Worm (Caenorhabditis elegans): Measurements from ENCODE around the gene H04D03.4.

H04D03.4 gene

ce11 chrIII:10464455-10464854 lies 13.5 kb upstream of the H04D03.4 start:
- TF ChIP-seq lin-13 (tag; optimal IDR thresholded peaks at IDR 0.05): no peak
- TF ChIP-seq unc-39 (tag; optimal IDR thresholded peaks at IDR 0.05): no peak
- no peak for TF ChIP-seq lin-32 (GFP tag; optimal IDR thresholded peaks at IDR 0.05)
- TF ChIP-seq snpc-4 (tag; optimal IDR thresholded peaks at IDR 0.05): no peak
- TF ChIP-seq ham-2 (GFP tag; optimal IDR thresholded peaks at IDR 0.05): no peak
- no peak for TF ChIP-seq sem-2 (GFP tag; optimal IDR thresholded peaks at IDR 0.05)
- no peak for TF ChIP-seq unc-62 (GFP tag; optimal IDR thresholded peaks at IDR 0.05)
- no peak for TF ChIP-seq elt-1 (tag; optimal IDR thresholded peaks at IDR 0.05; ENCODE audit: borderline replicate concordance, insufficient read depth)
- TF ChIP-seq ztf-11 (tag; optimal IDR thresholded peaks at IDR 0.05): no peak
- no peak for TF ChIP-seq nhr-12 (tag; optimal IDR thresholded peaks at IDR 0.05)
- no peak for TF ChIP-seq mab-5 (tag; optimal IDR thresholded peaks at IDR 0.05)
- TF ChIP-seq flh-1 (GFP tag; optimal IDR thresholded peaks at IDR 0.05): no peak
- TF ChIP-seq zip-8 (tag; optimal IDR thresholded peaks at IDR 0.05): no peak
- TF ChIP-seq ceh-43 (GFP tag; optimal IDR thresholded peaks at IDR 0.05): no peak
- no peak for TF ChIP-seq tbx-8 (GFP tag; optimal IDR thresholded peaks at IDR 0.05)
- no peak for TF ChIP-seq hlh-1 (tag; optimal IDR thresholded peaks at IDR 0.05)
- no peak for TF ChIP-seq cnd-1 (tag; optimal IDR thresholded peaks at IDR 0.05)
- no peak for TF ChIP-seq nhr-237 (tag; optimal IDR thresholded peaks at IDR 0.05)

- TF ChIP-seq mab-5 (tag; optimal IDR thresholded peaks at IDR 0.05): no peak
- peak; percentile 6 for TF ChIP-seq ham-2 (GFP tag; optimal IDR thresholded peaks at IDR 0.05)
These were observed 12.7 kb upstream of the H04D03.4 start for ce11 chrIII:10463653-10464052.

- TF ChIP-seq bed-3 (GFP tag; optimal IDR thresholded peaks at IDR 0.05) (no peak), nhr-12 (tag; optimal IDR thresholded peaks at IDR 0.05) (no peak), ceh-39 (tag; optimal IDR thresholded peaks at IDR 0.05) (no peak), ces-1 (GFP tag; optimal IDR thresholded peaks at IDR 0.05) (no peak), elt-1 (tag; optimal IDR thresholded peaks at IDR 0.05; ENCODE audit: borderline replicate concordance, insufficient read depth) (no peak), elt-3 (tag; optimal IDR thresholded peaks at IDR 0.05) (no peak), tbx-8 (GFP tag; optimal IDR thresholded peaks at IDR 0.05) (no peak), blmp-1 (tag; optimal IDR thresholded peaks at IDR 0.05) (no peak), nhr-237 (tag; optimal IDR thresholded peaks at IDR 0.05) (no peak)
These were observed 12.1 kb upstream of the H04D03.4 start for ce11 chrIII:10462935-10463548.

- TF ChIP-seq nhr-2 (tag; optimal IDR thresholded peaks at IDR 0.05) (no peak), mls-2 (tag; optimal IDR thresholded peaks at IDR 0.05) (peak; percentile 100), nhr-28 (tag; optimal IDR thresholded peaks at IDR 0.05) (peak; percentile 74), drap-1 (GFP tag; optimal IDR thresholded peaks at IDR 0.05) (peak; percentile 99), hlh-1 (tag; optimal IDR thresholded peaks at IDR 0.05) (peak; percentile 92), sptf-1 (tag; optimal IDR thresholded peaks at IDR 0.05) (peak; percentile 99), unc-62 (GFP tag; optimal IDR thresholded peaks at IDR 0.05) (peak; percentile 81), snpc-4 (tag; optimal IDR thresholded peaks at IDR 0.05) (no peak), ces-1 (GFP tag; optimal IDR thresholded peaks at IDR 0.05) (peak; percentile 34), elt-3 (tag; optimal IDR thresholded peaks at IDR 0.05) (peak; percentile 80), nhr-76 (tag; optimal IDR thresholded peaks at IDR 0.05) (peak; percentile 98), elt-1 (tag; optimal IDR thresholded peaks at IDR 0.05; ENCODE audit: borderline replicate concordance, insufficient read depth) (peak; percentile 92), sem-2 (GFP tag; optimal IDR thresholded peaks at IDR 0.05) (peak; percentile 95), mep-1 (tag; optimal IDR thresholded peaks at IDR 0.05) (peak; percentile 76), M03D4.4 (tag; optimal IDR thresholded peaks at IDR 0.05) (peak; percentile 98), ceh-43 (GFP tag; optimal IDR thresholded peaks at IDR 0.05) (peak; percentile 97), ztf-11 (tag; optimal IDR thresholded peaks at IDR 0.05) (peak; percentile 100), zip-8 (tag; optimal IDR thresholded peaks at IDR 0.05) (no peak), mab-5 (tag; optimal IDR thresholded peaks at IDR 0.05) (peak; percentile 62), unc-120 (tag; optimal IDR thresholded peaks at IDR 0.05; ENCODE audit: poor library complexity, severe bottlenecking) (peak; percentile 98), tbx-8 (GFP tag; optimal IDR thresholded peaks at IDR 0.05) (peak; percentile 90), blmp-1 (tag; optimal IDR thresholded peaks at IDR 0.05) (peak; percentile 91), bed-3 (GFP tag; optimal IDR thresholded peaks at IDR 0.05) (peak; percentile 96), nhr-12 (tag; optimal IDR thresholded peaks at IDR 0.05) (peak; percentile 100), lin-32 (GFP tag; optimal IDR thresholded peaks at IDR 0.05) (peak; percentile 97), lsy-2 (tag; optimal IDR thresholded peaks at IDR 0.05) (peak; percentile 68), unc-39 (tag; optimal IDR thresholded peaks at IDR 0.05) (peak; percentile 100), lin-13 (tag; optimal IDR thresholded peaks at IDR 0.05) (peak; percentile 95), flh-1 (GFP tag; optimal IDR thresholded peaks at IDR 0.05) (peak; percentile 93), ceh-83 (GFP tag; optimal IDR thresholded peaks at IDR 0.05) (peak; percentile 93), nhr-237 (tag; optimal IDR thresholded peaks at IDR 0.05) (peak; percentile 66), cnd-1 (tag; optimal IDR thresholded peaks at IDR 0.05) (peak; percentile 98), ceh-39 (tag; optimal IDR thresholded peaks at IDR 0.05) (peak; percentile 54), pha-4 (tag; optimal IDR thresholded peaks at IDR 0.05) (peak; percentile 91), ham-2 (GFP tag; optimal IDR thresholded peaks at IDR 0.05) (peak; percentile 96)
These were observed 10.2 kb upstream of the H04D03.4 start, which contains the start of gene atx-2 for ce11 chrIII:10461164-10461546. Gene atx-2, plus strand, starts transcription at chrIII:10461389.
